Comparison of ENCODE assay signal across 1 worm cellular context in the genomic region with DNA sequence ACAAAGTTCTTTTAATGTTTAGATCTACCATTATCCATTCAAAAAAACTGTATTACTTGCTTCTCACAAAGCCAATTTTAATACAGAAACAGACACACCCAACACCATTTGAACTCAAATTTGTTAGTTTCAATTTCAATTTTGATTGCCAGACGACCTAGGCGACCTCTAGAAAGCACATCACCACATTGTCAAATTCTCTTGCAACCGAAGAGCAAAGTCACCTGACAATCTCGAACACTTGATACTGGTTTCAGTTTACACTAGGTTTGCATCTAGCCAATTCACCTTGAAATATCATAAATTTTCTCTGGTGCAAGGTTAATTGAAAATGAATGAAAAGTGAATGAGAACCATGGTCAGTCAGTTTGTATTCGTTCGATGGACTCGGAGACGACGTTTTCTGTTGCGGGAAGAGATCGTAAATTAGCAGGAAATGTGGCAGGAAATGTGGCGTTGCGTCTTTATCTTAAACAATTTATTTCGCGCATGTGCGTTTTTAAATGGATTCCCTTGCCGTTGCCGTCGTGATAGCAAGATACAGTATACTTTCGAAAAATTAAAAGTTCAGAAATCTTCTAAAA.
TF ChIP-seq lines count a peak whose summit lies in the region.

No protein-coding gene starts in this region.

TF ChIP-seq in whole organism, L2 larva, 48 proteins besides CTCF, POLR2A, EP300 and RAD21 (continued from another document):
- TF ChIP-seq lin-11 (tag; optimal IDR thresholded peaks at IDR 0.05; lab: Kevin White, UChicago) (no peak), unc-55 (GFP tag; optimal IDR thresholded peaks at IDR 0.05; lab: Kevin White, UChicago) (no peak), elt-3 (tag; optimal IDR thresholded peaks at IDR 0.05; lab: Kevin White, UChicago) (no peak)
